Fruit fly (Drosophila melanogaster) whole organism, wandering third instar larva: ENCODE data around the gene CG16825.

Experiments used
- Abd-B ChIP-seq: fragments of >200 bp; optimal IDR thresholded peaks from 2 replicates; lab custom pipeline; 2017; ENCODE audit warnings: missing biosample characterization, missing genetic modification characterization
- HLH106 ChIP-seq: fragments of 200-800 bp; optimal IDR thresholded peaks from 3 replicates; lab custom pipeline; 2019; ENCODE audit warnings: missing biosample characterization, mild to moderate bottlenecking, missing genetic modification characterization, moderate library complexity
- Hnf4 ChIP-seq: fragments of 200-800 bp; sonication (Bioruptor generic); optimal IDR thresholded peaks from 2 replicates; lab custom pipeline; 2016; ENCODE audit warnings: missing biosample characterization, mild to moderate bottlenecking, missing genetic modification characterization
- Hr78 ChIP-seq: fragments of >200 bp; optimal IDR thresholded peaks from 2 replicates; lab custom pipeline; 2017; ENCODE audit warnings: missing biosample characterization, missing genetic modification characterization
- Hr83 ChIP-seq: fragments of 200-300 bp; sonication (Bioruptor generic); optimal IDR thresholded peaks from 2 replicates; lab custom pipeline; 2016; ENCODE audit warnings: missing biosample characterization, mild to moderate bottlenecking, missing genetic modification characterization, moderate library complexity; ENCODE audit not compliant: poor library complexity, severe bottlenecking
- N ChIP-seq: fragments of >200 bp; optimal IDR thresholded peaks from 2 replicates; lab custom pipeline; 2018; ENCODE audit warnings: missing biosample characterization, missing external identifiers, missing genetic modification characterization
- dl ChIP-seq, 2 experiments: fragments of 175-275, 200-275 bp in 1 of 2; fragments of 200-275 bp in 1 of 2; sonication (Bioruptor generic); optimal IDR thresholded peaks; lab custom pipeline; 2018; ENCODE audit warnings: mild to moderate bottlenecking in 2 of 2, missing biosample characterization in 2 of 2, missing genetic modification characterization in 2 of 2, moderate library complexity in 2 of 2; ENCODE audit not compliant: partially characterized antibody in 2 of 2, insufficient read depth in 1 of 2
- dmrt93B ChIP-seq: fragments of 200-800 bp; sonication (Bioruptor generic); optimal IDR thresholded peaks from 2 replicates; lab custom pipeline; 2018; ENCODE audit warnings: missing biosample characterization, mild to moderate bottlenecking, missing genetic modification characterization
- jim ChIP-seq: fragments of 175-275, 200-325 bp; sonication (Bioruptor generic); optimal IDR thresholded peaks from 2 replicates; lab custom pipeline; 2016; ENCODE audit warnings: missing biosample characterization, mild to moderate bottlenecking, missing genetic modification characterization
- psq ChIP-seq: fragments of 200-800 bp; sonication (Bioruptor generic); optimal IDR thresholded peaks from 3 replicates; lab custom pipeline; 2017; ENCODE audit warnings: missing biosample characterization, mild to moderate bottlenecking, missing genetic modification characterization, moderate library complexity
- usp ChIP-seq: fragments of >200 bp; optimal IDR thresholded peaks from 2 replicates; lab custom pipeline; 2017; ENCODE audit warnings: missing biosample characterization, missing genetic modification characterization

dm6 chr2L:13354580-13355347 is 50.2 kb downstream of the CG16825 start, which contains the start of gene CG9395:
- TF ChIP-seq Hr78 (GFP tag; lab: Kevin White, UChicago): no peak
- no peak for TF ChIP-seq Hr83
- no peak for TF ChIP-seq psq (GFP tag; lab: Kevin White, UChicago)
- TF ChIP-seq Abd-B (GFP tag; lab: Kevin White, UChicago): no peak
- no peak for TF ChIP-seq usp (GFP tag; lab: Kevin White, UChicago)
- no peak for TF ChIP-seq Hnf4 (GFP tag; lab: Kevin White, UChicago)
- TF ChIP-seq dmrt93B (GFP tag; lab: Kevin White, UChicago): no peak
- TF ChIP-seq N: no peak
- no peak for TF ChIP-seq HLH106
- no peak for TF ChIP-seq dl (GFP tag; optimal IDR thresholded peaks at IDR 0.05; lab: Kevin White, UChicago; ENCODE audit: insufficient read depth in 1 of 2, partially characterized antibody in 2 of 2)
- TF ChIP-seq jim (GFP tag; lab: Kevin White, UChicago): no peak
